Fruit fly (Drosophila melanogaster) whole organism, embryonic: Measurements from ENCODE around the gene dlt.

Experiments
- ATbp ChIP-seq: fragments of 200-800 bp; sonication (Bioruptor generic); optimal IDR thresholded peaks from 2 replicates; lab custom pipeline; 2017; ENCODE audit warnings: missing biosample characterization, mild to moderate bottlenecking, missing genetic modification characterization, missing genetic modification reagents
- B-H2 ChIP-seq: fragments of 200-800 bp; sonication (Bioruptor generic); optimal IDR thresholded peaks from 2 replicates; lab custom pipeline; 2018; ENCODE audit warnings: missing biosample characterization, mild to moderate bottlenecking, missing genetic modification characterization
- Bdp1 ChIP-seq: fragments of 200-800 bp; sonication (Bioruptor generic); optimal IDR thresholded peaks from 3 replicates; lab custom pipeline; 2016; ENCODE audit warnings: missing biosample characterization, missing genetic modification characterization
- C15 ChIP-seq: fragments of 200-800 bp; sonication (Bioruptor generic); IDR thresholded peaks from 3 replicates; pipeline ENCODE4 v1.3.6; 2022; ENCODE audit warnings: missing biosample characterization, missing genetic modification characterization
- CG1024 ChIP-seq: fragments of 200-800 bp; sonication (Bioruptor generic); IDR thresholded peaks from 2 replicates; pipeline ENCODE4 v1.3.6; 2022; ENCODE audit warnings: missing biosample characterization, missing genetic modification characterization
- CG11247 ChIP-seq: fragments of 200-800 bp; sonication (Bioruptor generic); IDR thresholded peaks from 2 replicates; pipeline ENCODE4 v1.3.6; 2022; ENCODE audit warnings: missing biosample characterization, missing genetic modification characterization
- CG11398 ChIP-seq: fragments of 200-800 bp; sonication (Bioruptor generic); optimal IDR thresholded peaks from 2 replicates; lab custom pipeline; 2016; ENCODE audit warnings: missing biosample characterization, missing genetic modification characterization
- CG11456 ChIP-seq: fragments of 200-800 bp; sonication (Bioruptor generic); IDR thresholded peaks from 3 replicates; pipeline ENCODE4 v1.3.6; 2022; ENCODE audit warnings: missing biosample characterization, missing genetic modification characterization
- CG11695 ChIP-seq: fragments of 200-800 bp; sonication (Bioruptor generic); IDR thresholded peaks from 3 replicates; pipeline ENCODE4 v1.3.6; 2022; ENCODE audit warnings: missing biosample characterization, missing genetic modification characterization
- CG13287 ChIP-seq: fragments of 200-800 bp; sonication (Bioruptor generic); IDR thresholded peaks from 2 replicates; pipeline ENCODE4 v1.3.6; 2022; ENCODE audit warnings: missing biosample characterization, missing genetic modification characterization; ENCODE audit not compliant: partially characterized antibody
- CG13624 ChIP-seq: fragments of 200-800 bp; sonication (Bioruptor generic); optimal IDR thresholded peaks from 2 replicates; lab custom pipeline; 2016; ENCODE audit warnings: missing biosample characterization, missing genetic modification characterization
- CG15073 ChIP-seq: fragments of 200-800 bp; sonication (Bioruptor generic); optimal IDR thresholded peaks from 2 replicates; lab custom pipeline; 2016; ENCODE audit warnings: missing biosample characterization, missing genetic modification characterization
- CG15269 ChIP-seq: fragments of 200-800 bp; sonication (Bioruptor generic); optimal IDR thresholded peaks from 2 replicates; lab custom pipeline; 2018; ENCODE audit warnings: missing biosample characterization, mild to moderate bottlenecking, missing genetic modification characterization, moderate library complexity
- CG17612 ChIP-seq: fragments of 200-800 bp; sonication (Bioruptor generic); IDR thresholded peaks from 2 replicates; pipeline ENCODE4 v1.3.6; 2022; ENCODE audit warnings: missing biosample characterization, missing genetic modification characterization
- CG18599 ChIP-seq: fragments of 200-800 bp; sonication (Bioruptor generic); optimal IDR thresholded peaks from 3 replicates; lab custom pipeline; 2017; ENCODE audit warnings: missing biosample characterization, missing genetic modification characterization, mild to moderate bottlenecking, moderate library complexity, missing genetic modification reagents
- CG18764 ChIP-seq: fragments of 200-800 bp; sonication (Bioruptor generic); optimal IDR thresholded peaks from 3 replicates; lab custom pipeline; 2016; ENCODE audit warnings: missing biosample characterization, missing genetic modification characterization
- CG2678 ChIP-seq: fragments of 200-800 bp; sonication (Bioruptor generic); optimal IDR thresholded peaks from 3 replicates; lab custom pipeline; 2019; ENCODE audit warnings: missing biosample characterization, mild to moderate bottlenecking, missing genetic modification characterization, moderate library complexity
- CG31365 ChIP-seq: fragments of 200-800 bp; sonication (Bioruptor generic); optimal IDR thresholded peaks from 2 replicates; lab custom pipeline; 2018; ENCODE audit warnings: missing biosample characterization, mild to moderate bottlenecking, missing genetic modification characterization
- CG7928 ChIP-seq: fragments of 200-800 bp; sonication (Bioruptor generic); optimal IDR thresholded peaks from 2 replicates; lab custom pipeline; 2017; ENCODE audit warnings: missing biosample characterization, mild to moderate bottlenecking, missing genetic modification characterization
- E2f2 ChIP-seq: fragments of 200-800 bp; sonication (Bioruptor generic); IDR thresholded peaks from 2 replicates; pipeline ENCODE4 v1.3.6; 2022; ENCODE audit warnings: missing biosample characterization, missing genetic modification characterization
- Gsc ChIP-seq: fragments of 200-800 bp; sonication (Bioruptor generic); IDR thresholded peaks from 2 replicates; pipeline ENCODE4 v1.3.6; 2022; ENCODE audit warnings: missing biosample characterization, missing genetic modification characterization
- Hand ChIP-seq: fragments of 200-800 bp; sonication (Bioruptor generic); optimal IDR thresholded peaks from 2 replicates; lab custom pipeline; 2017; ENCODE audit warnings: mild to moderate bottlenecking, missing biosample characterization, missing genetic modification reagents, missing genetic modification characterization
- Hr51 ChIP-seq, 2 experiments: fragments of 200-800 bp; sonication (Bioruptor generic); optimal IDR thresholded peaks; 2 replicates in 1 of 2; 3 replicates in 1 of 2; lab custom pipeline; 2016 to 2018; ENCODE audit warnings: missing biosample characterization in 2 of 2, missing genetic modification characterization in 2 of 2, mild to moderate bottlenecking in 1 of 2, moderate library complexity in 1 of 2
- Hsf ChIP-seq: fragments of 200-800 bp; sonication (Bioruptor generic); optimal IDR thresholded peaks from 3 replicates; lab custom pipeline; 2016; ENCODE audit warnings: missing biosample characterization, missing genetic modification characterization
- Kr ChIP-seq: fragments of 200-800 bp; sonication (Bioruptor generic); optimal IDR thresholded peaks from 2 replicates; lab custom pipeline; 2017; ENCODE audit warnings: missing biosample characterization, mild to moderate bottlenecking, missing genetic modification characterization
- Lhr ChIP-seq: fragments of 200-800 bp; sonication (Bioruptor generic); optimal IDR thresholded peaks from 3 replicates; lab custom pipeline; 2017; ENCODE audit warnings: mild to moderate bottlenecking, missing biosample characterization, missing genetic modification reagents, missing genetic modification characterization
- MESR4 ChIP-seq: fragments of 200-800 bp; sonication (Bioruptor generic); optimal IDR thresholded peaks from 2 replicates; lab custom pipeline; 2018; ENCODE audit warnings: missing biosample characterization, mild to moderate bottlenecking, missing genetic modification characterization, moderate library complexity
- Mrtf ChIP-seq: fragments of 200-800 bp; sonication (Bioruptor generic); IDR thresholded peaks from 3 replicates; pipeline ENCODE4 v1.3.6; 2022; ENCODE audit warnings: missing biosample characterization, missing genetic modification characterization
- Neu2 ChIP-seq: fragments of 200-800 bp; sonication (Bioruptor generic); optimal IDR thresholded peaks from 3 replicates; lab custom pipeline; 2016; ENCODE audit warnings: missing biosample characterization, missing genetic modification characterization, borderline replicate concordance
- Nf-YA ChIP-seq: fragments of 200-800 bp; sonication (Bioruptor generic); IDR thresholded peaks from 2 replicates; pipeline ENCODE4 v1.3.6; 2022; ENCODE audit warnings: missing biosample characterization, missing genetic modification characterization
- abd-A ChIP-seq: fragments of 200-800 bp; sonication (Bioruptor generic); optimal IDR thresholded peaks from 3 replicates; lab custom pipeline; 2019; ENCODE audit warnings: missing biosample characterization, mild to moderate bottlenecking, missing genetic modification characterization, moderate library complexity
- crol ChIP-seq: fragments of 200-800 bp; sonication (Bioruptor generic); IDR thresholded peaks from 2 replicates; pipeline ENCODE4 v1.3.6; 2022; ENCODE audit warnings: missing biosample characterization, missing genetic modification characterization
- danr ChIP-seq: fragments of 200-800 bp; sonication (Bioruptor generic); IDR thresholded peaks from 2 replicates; pipeline ENCODE4 v1.3.6; 2022; ENCODE audit warnings: missing biosample characterization, missing genetic modification characterization
- dati ChIP-seq: fragments of 200-800 bp; sonication (Bioruptor generic); IDR thresholded peaks from 2 replicates; pipeline ENCODE4 v1.3.6; 2022; ENCODE audit warnings: missing biosample characterization, missing genetic modification characterization
- dmrt99B ChIP-seq: fragments of 200-800 bp; sonication (Bioruptor generic); optimal IDR thresholded peaks from 2 replicates; lab custom pipeline; 2018; ENCODE audit warnings: missing biosample characterization, mild to moderate bottlenecking, missing genetic modification characterization, moderate library complexity
- fru ChIP-seq: fragments of >200 bp; optimal IDR thresholded peaks from 2 replicates; lab custom pipeline; 2017
- ind ChIP-seq: fragments of 200-800 bp; sonication (Bioruptor generic); optimal IDR thresholded peaks from 3 replicates; lab custom pipeline; 2016; ENCODE audit warnings: missing biosample characterization, missing genetic modification characterization
- insv ChIP-seq, 2 experiments: fragments of 200-800 bp; sonication (Bioruptor generic); optimal IDR thresholded peaks; 3 replicates each; lab custom pipeline; 2016 to 2018; ENCODE audit warnings: missing biosample characterization in 2 of 2, missing genetic modification characterization in 2 of 2
- nerfin-2 ChIP-seq: fragments of 200-800 bp; sonication (Bioruptor generic); IDR thresholded peaks from 2 replicates; pipeline ENCODE4 v1.3.6; 2022; ENCODE audit warnings: missing biosample characterization, missing genetic modification characterization; ENCODE audit not compliant: partially characterized antibody
- org-1 ChIP-seq: fragments of 200-800 bp; sonication (Bioruptor generic); optimal IDR thresholded peaks from 2 replicates; lab custom pipeline; 2017; ENCODE audit warnings: missing biosample characterization, missing genetic modification characterization
- pfk ChIP-seq: fragments of 200-800 bp; sonication (Bioruptor generic); optimal IDR thresholded peaks from 2 replicates; lab custom pipeline; 2018; ENCODE audit warnings: missing biosample characterization, mild to moderate bottlenecking, missing genetic modification characterization, moderate library complexity
- repo ChIP-seq: fragments of 200-800 bp; sonication (Bioruptor generic); optimal IDR thresholded peaks from 2 replicates; lab custom pipeline; 2016; ENCODE audit warnings: missing biosample characterization, missing genetic modification characterization
- run ChIP-seq: fragments of 200-800 bp; sonication (Bioruptor generic); optimal IDR thresholded peaks from 3 replicates; lab custom pipeline; 2018; ENCODE audit warnings: missing biosample characterization, mild to moderate bottlenecking, missing genetic modification characterization
- sens ChIP-seq: fragments of 200-800 bp; sonication (Bioruptor generic); peaks from one replicate; lab custom pipeline; 2016; ENCODE audit warnings: missing biosample characterization, missing genetic modification characterization
- slp2 ChIP-seq: fragments of 200-800 bp; sonication (Bioruptor generic); optimal IDR thresholded peaks from 2 replicates; lab custom pipeline; 2016; ENCODE audit warnings: missing biosample characterization, missing genetic modification characterization
- so ChIP-seq: fragments of 200-800 bp; sonication (Bioruptor generic); IDR thresholded peaks from 3 replicates; pipeline ENCODE4 v1.3.6; 2022; ENCODE audit warnings: missing biosample characterization, missing genetic modification characterization
- toy ChIP-seq: fragments of 200-800 bp; sonication (Bioruptor generic); IDR thresholded peaks from 2 replicates; pipeline ENCODE4 v1.3.6; 2022; ENCODE audit warnings: missing biosample characterization, missing genetic modification characterization
- unc-4 ChIP-seq: fragments of 200-800 bp; sonication (Bioruptor generic); IDR thresholded peaks from 2 replicates; pipeline ENCODE4 v1.3.6; 2022; ENCODE audit warnings: missing biosample characterization, missing genetic modification characterization; ENCODE audit not compliant: partially characterized antibody
- zfh1 ChIP-seq: fragments of 200-800 bp; sonication (Bioruptor generic); IDR thresholded peaks from 3 replicates; pipeline ENCODE4 v1.3.6; 2022; ENCODE audit warnings: missing biosample characterization, missing genetic modification characterization

dlt gene

dm6 chr3L:1746338-1747199 is 48.6 kb downstream of the dlt start, which contains the start of gene CG13921 (continued):
- TF ChIP-seq ATbp (GFP tag; lab: Kevin White, UChicago) = peak; percentile 99
- TF ChIP-seq nerfin-2 (GFP tag; lab: Robert Waterston, UW) = no peak
- TF ChIP-seq CG1024 (GFP tag; lab: Robert Waterston, UW) = peak; percentile 98
- no peak for TF ChIP-seq fru
- peak; percentile 100 for TF ChIP-seq sens
- TF ChIP-seq repo (GFP tag; lab: Kevin White, UChicago) = peak; percentile 99
- peak; percentile 98 for TF ChIP-seq CG11398 (GFP tag; lab: Kevin White, UChicago)
- TF ChIP-seq CG31365 (tag; lab: Kevin White, UChicago) = peak; percentile 94
- TF ChIP-seq Mrtf = peak; percentile 98
- TF ChIP-seq Hsf (GFP tag; lab: Kevin White, UChicago) = peak; percentile 99
- TF ChIP-seq Lhr (GFP tag; lab: Kevin White, UChicago) = peak; percentile 98
- TF ChIP-seq Gsc = peak; percentile 89
- peak; percentile 99 for TF ChIP-seq CG18764 (GFP tag; lab: Kevin White, UChicago)
- TF ChIP-seq zfh1 (GFP tag; lab: Robert Waterston, UW) = peak; percentile 100
- TF ChIP-seq unc-4 (GFP tag; lab: Robert Waterston, UW) = no peak
- TF ChIP-seq B-H2 (GFP tag; lab: Kevin White, UChicago) = peak; percentile 80
- TF ChIP-seq CG15269 (tag; lab: Kevin White, UChicago) = peak; percentile 98
- peak; percentile 81 for TF ChIP-seq CG7928 (GFP tag; lab: Kevin White, UChicago)
- TF ChIP-seq org-1 = peak; percentile 99
- peak; percentile 98 for TF ChIP-seq dati (GFP tag; lab: Robert Waterston, UW)
- peak; percentile 99 for TF ChIP-seq slp2
- TF ChIP-seq Bdp1 = peak; percentile 94
- TF ChIP-seq run (tag; lab: Kevin White, UChicago) = peak; percentile 93
- peak; percentile 99 for TF ChIP-seq CG11456 (GFP tag; lab: Robert Waterston, UW)
- TF ChIP-seq danr (GFP tag; lab: Robert Waterston, UW) = peak; percentile 98
- TF ChIP-seq dmrt99B = peak; percentile 99
- peak; percentile 77 for TF ChIP-seq MESR4
- peak; percentile 99 for TF ChIP-seq CG11695 (GFP tag; lab: Robert Waterston, UW)
- no peak for TF ChIP-seq CG13287 (GFP tag; lab: Robert Waterston, UW)
- TF ChIP-seq CG18599 = peak; percentile 98
- TF ChIP-seq CG17612 (GFP tag; lab: Robert Waterston, UW) = peak; percentile 93
- peak; percentile 99 for TF ChIP-seq CG13624
- peak; percentile 98 for TF ChIP-seq C15 (GFP tag; lab: Robert Waterston, UW)
- TF ChIP-seq crol (GFP tag; lab: Robert Waterston, UW) = peak; percentile 77
- TF ChIP-seq Nf-YA (GFP tag; lab: Robert Waterston, UW) = peak; percentile 98
- TF ChIP-seq toy = peak; percentile 98
- peak; percentile 69 for TF ChIP-seq abd-A (tag; lab: Kevin White, UChicago)
- peak; percentile 99 for TF ChIP-seq CG2678 (tag; lab: Kevin White, UChicago)
- peak; percentile 99 for TF ChIP-seq ind (GFP tag; lab: Kevin White, UChicago)
- peak; percentile 97 to 99 for TF ChIP-seq Hr51 (GFP tag; optimal IDR thresholded peaks at IDR 0.05; lab: Kevin White, UChicago)
- TF ChIP-seq E2f2 (GFP tag; lab: Robert Waterston, UW) = peak; percentile 85
- peak; percentile 91 for TF ChIP-seq CG15073 (GFP tag; lab: Kevin White, UChicago)
- peak; percentile 98 for TF ChIP-seq CG11247 (GFP tag; lab: Robert Waterston, UW)
- peak; percentile 59 for TF ChIP-seq pfk
- peak; percentile 95 for TF ChIP-seq Kr (GFP tag; lab: Kevin White, UChicago)
- peak; percentile 87 for TF ChIP-seq Hand (GFP tag; lab: Kevin White, UChicago)
- TF ChIP-seq insv (GFP tag; optimal IDR thresholded peaks at IDR 0.05; lab: Kevin White, UChicago) = peak; percentile 69 to 76
- peak; percentile 99 for TF ChIP-seq Neu2 (GFP tag; lab: Kevin White, UChicago)
- peak; percentile 99 for TF ChIP-seq so (GFP tag; lab: Robert Waterston, UW)
